Worm (Caenorhabditis elegans): ENCODE data around the gene srm-5.
"Not testable (repeated sequence)": the region's sequence is repeated elsewhere in the genome, so short reads cannot be mapped to it uniquely, and the experiment has no call there.

srm-5 gene

ce11 chrV:14334901-14335300 is at the start of gene srm-5:
srm-5 (plus strand) TSS chrV:14335201.
- no peak for TF ChIP-seq unc-62 (GFP tag; optimal IDR thresholded peaks at IDR 0.05)

DNA sequence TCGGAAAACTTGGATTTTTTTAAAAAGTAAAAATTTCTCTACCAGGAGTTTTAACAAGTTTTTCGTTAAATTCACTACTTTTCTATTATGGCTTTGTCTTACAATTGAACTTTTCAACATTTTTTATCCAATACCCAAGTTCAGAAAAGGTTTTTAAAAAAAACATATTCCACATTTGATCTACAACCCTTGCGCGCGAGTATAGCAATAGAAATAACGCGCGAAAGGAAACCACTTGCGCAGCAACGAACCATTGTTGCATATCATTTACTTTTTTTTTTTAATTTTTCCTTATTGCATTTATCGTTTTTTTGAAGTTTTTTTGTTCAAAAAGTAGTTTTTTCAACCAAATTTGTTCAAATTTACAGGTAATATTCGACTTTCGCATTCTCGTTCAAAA is 49.2 kb upstream of the srm-5 start, which contains the start of gene F40G12.11:
Gene F40G12.11, plus strand, starts transcription at position 369 of the 400 bp plus-strand sequence.
- no peak for TF ChIP-seq unc-62 (GFP tag; optimal IDR thresholded peaks at IDR 0.05)

DNA sequence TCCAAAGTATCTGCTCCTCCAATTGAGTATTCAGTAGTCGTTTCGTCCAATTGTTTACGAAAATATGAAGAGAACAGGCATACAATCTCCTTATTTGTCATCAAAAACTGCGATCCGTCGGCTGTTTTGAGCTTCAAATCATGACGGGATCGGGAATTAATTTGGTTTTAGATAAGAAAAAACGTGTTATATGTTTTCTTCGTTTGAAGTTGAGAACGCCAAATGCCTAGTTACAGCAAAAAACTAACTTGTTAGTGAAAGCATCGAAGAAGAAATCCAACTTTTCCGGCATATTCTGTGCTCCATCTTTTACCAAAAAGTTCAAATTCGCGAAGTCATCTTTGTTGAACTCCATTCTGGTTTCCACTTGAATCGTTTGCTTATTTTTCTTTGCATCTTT is 45.6 kb upstream of the srm-5 start, which contains the start of gene F14D7.1:
Gene F14D7.1, minus strand, starts transcription at position 101 of the 400 bp plus-strand sequence.
- no peak for TF ChIP-seq unc-62 (GFP tag; optimal IDR thresholded peaks at IDR 0.05)

DNA sequence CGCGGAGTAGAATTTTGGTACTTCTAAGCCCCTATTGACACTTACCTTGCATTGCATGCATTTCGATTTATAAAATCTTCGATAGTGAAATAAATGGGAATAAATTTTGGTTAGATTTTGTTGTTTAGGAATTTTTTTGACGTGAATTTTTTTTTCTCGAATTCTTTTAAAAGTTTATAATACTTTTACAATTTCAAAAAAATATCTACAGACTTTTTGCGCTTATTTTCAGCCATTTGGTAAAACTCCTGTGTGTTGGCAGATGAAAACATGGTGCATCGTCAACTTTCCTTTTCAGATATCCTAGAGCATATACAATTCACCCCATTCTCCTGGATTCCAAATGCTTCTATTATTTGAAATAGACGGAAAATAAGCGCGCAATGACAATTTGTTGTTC is 44.4 kb upstream of the srm-5 start, which contains the start of gene F14D7.18:
Gene F14D7.18, minus strand, starts transcription at position 101 of the 400 bp plus-strand sequence.
- TF ChIP-seq unc-62 (GFP tag; optimal IDR thresholded peaks at IDR 0.05) = no peak

ce11 chrV:14293667-14294194 is 41.3 kb upstream of the srm-5 start, which contains the start of gene F14D7.2:
F14D7.2 (minus strand) TSS chrV:14293717.
- no peak for TF ChIP-seq unc-62 (GFP tag; optimal IDR thresholded peaks at IDR 0.05)

DNA sequence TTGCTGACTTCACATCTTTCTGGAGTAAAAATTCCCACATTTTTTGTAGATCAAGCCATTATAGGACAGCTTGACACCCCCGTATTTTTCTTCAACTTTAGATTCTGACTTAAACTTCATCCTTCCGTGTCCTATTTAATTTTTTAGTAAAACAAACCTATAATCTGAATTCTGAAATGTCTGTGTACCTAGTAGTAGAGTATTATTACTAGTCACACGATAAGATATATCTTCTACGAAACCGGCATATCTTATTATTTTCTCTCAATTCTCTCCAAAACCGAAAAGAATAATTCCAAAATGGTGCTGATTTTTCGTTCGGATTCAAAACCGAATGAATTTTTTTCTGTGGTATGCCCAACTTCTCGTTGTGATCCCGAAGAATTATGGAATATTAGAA is 40.6 kb upstream of the srm-5 start, which contains the start of gene F14D7.9:
Gene F14D7.9, plus strand, starts transcription at position 301 of the 400 bp plus-strand sequence.
- no peak for TF ChIP-seq unc-62 (GFP tag; optimal IDR thresholded peaks at IDR 0.05)

- TF ChIP-seq unc-62 (GFP tag; optimal IDR thresholded peaks at IDR 0.05) = no peak
Measured at ce11 chrV:14296499-14296898, 38.5 kb upstream of the srm-5 start, which contains the start of gene F14D7.3. F14D7.3 (plus strand) TSS chrV:14296799.

- no peak for TF ChIP-seq unc-62 (GFP tag; optimal IDR thresholded peaks at IDR 0.05)
Measured at ce11 chrV:14299569-14300064, 35.4 kb upstream of the srm-5 start, which contains the start of the genes spig-3 and F14D7.12. spig-3 (minus strand) TSS chrV:14299669. F14D7.12 (plus strand) TSS chrV:14300014.

DNA sequence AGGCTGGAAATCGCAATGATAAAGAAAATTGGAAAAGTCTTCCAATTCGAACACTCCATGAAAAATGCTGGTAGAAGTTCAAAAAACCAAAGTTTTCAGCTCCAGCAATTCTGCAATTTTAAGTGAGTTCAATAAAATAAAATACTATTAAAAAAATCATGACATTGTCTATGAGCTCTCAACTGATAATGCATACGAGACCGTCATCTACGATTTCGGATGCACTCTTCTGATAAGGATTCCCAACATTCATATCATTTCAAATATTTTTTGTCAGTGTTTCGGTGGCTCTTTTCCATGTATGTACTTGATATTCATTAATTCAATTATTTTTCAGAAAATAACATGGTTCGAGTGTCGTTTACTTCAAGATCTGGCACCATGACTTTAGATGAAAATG is 33.9 kb upstream of the srm-5 start, which contains the start of gene F14D7.6:
Gene F14D7.6, plus strand, starts transcription at position 338 of the 400 bp plus-strand sequence.
- no peak for TF ChIP-seq unc-62 (GFP tag; optimal IDR thresholded peaks at IDR 0.05)

- not testable (repeated sequence) for TF ChIP-seq unc-62 (GFP tag; optimal IDR thresholded peaks at IDR 0.05)
Measured at ce11 chrV:14306771-14307170, 28.2 kb upstream of the srm-5 start, which contains the start of gene spig-4. spig-4 (minus strand) TSS chrV:14306871.

DNA sequence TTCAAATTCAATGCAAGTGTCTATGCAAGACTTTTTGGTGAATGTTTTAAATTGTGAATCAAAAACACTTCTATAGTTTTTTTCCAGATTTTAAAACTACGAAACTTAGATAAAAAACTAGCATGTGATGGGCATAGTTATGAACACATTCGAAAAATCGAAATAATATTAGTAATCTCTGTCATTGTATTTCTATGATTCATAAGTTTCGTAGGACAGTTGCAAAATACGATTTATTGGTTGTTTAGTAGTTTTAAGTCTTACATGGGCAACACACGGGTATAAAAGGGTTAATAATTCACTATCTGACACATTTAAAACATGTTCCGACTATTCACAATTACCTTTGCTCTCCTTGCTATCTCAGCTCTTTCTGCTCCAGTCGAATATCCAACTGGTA is 26.8 kb upstream of the srm-5 start, which contains the start of gene spig-5:
Gene spig-5, plus strand, starts transcription at position 301 of the 400 bp plus-strand sequence.
- not testable (repeated sequence) for TF ChIP-seq unc-62 (GFP tag; optimal IDR thresholded peaks at IDR 0.05)

DNA sequence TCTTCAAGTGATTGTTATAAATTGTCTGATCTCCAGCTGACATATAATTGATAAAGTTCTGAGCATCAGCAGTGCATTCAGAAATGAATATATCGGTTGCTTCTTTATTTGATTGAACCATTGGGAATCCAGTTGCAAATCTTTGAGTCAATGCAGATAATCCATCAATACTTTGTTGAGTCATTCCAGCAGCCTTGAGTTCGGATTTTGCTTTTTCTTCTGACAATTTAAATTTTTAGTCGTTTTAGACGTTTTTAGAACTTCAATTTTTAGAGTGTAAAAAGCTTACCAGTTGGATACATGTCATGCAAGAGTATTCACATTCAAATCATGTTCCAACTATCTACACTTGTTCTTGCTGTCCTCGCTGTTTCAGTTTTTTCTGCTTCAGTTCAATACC is 25.4 kb upstream of the srm-5 start, which contains the start of gene F14D7.14:
Gene F14D7.14, plus strand, starts transcription at position 301 of the 400 bp plus-strand sequence.
- TF ChIP-seq unc-62 (GFP tag; optimal IDR thresholded peaks at IDR 0.05) = not testable (repeated sequence)

ce11 chrV:14311115-14311514 is 23.9 kb upstream of the srm-5 start, which contains the start of gene ddn-3:
ddn-3 (minus strand) TSS chrV:14311215.
- no peak for TF ChIP-seq unc-62 (GFP tag; optimal IDR thresholded peaks at IDR 0.05)

DNA sequence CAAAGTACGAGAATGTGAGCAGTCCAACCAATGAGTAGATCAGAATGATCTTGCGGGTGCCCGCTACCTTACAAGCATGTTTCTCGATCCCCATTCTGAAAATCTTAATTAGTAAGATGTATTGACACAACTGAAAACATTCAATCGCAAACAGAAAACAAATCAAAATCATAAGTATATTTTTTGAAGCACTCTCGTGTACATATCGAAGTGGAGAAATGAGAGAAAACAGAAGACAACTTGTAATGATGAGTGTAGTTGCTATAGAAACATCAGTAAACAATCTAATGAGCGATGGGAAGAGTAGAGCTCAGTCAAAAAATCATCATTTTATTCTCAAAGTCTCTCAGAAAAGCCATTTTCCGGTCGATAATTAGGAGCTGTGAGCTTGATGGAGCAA is 22.3 kb upstream of the srm-5 start, which contains the start of gene F14D7.8:
Gene F14D7.8, minus strand, starts transcription at position 101 of the 400 bp plus-strand sequence.
- TF ChIP-seq unc-62 (GFP tag; optimal IDR thresholded peaks at IDR 0.05) = no peak

- TF ChIP-seq unc-62 (GFP tag; optimal IDR thresholded peaks at IDR 0.05) = no peak
Measured at ce11 chrV:14314236-14314635, 20.8 kb upstream of the srm-5 start, which contains the start of gene F47B8.1. F47B8.1 (minus strand) TSS chrV:14314336.

ce11 chrV:14316525-14316924 is 18.5 kb upstream of the srm-5 start, which contains the start of gene F47B8.2:
F47B8.2 (minus strand) TSS chrV:14316625.
- no peak for TF ChIP-seq unc-62 (GFP tag; optimal IDR thresholded peaks at IDR 0.05)
